Worm (Caenorhabditis elegans) whole organism, L4/young adult: Measurements from ENCODE around the gene Y48E1B.3.

Experiments
- dao-5 ChIP-seq: sonication (generic microtip); optimal IDR thresholded peaks from 2 replicates; lab custom pipeline; 2016; ENCODE audit warnings: missing genotype, missing genetic modification characterization, moderate library complexity, missing compliant biosample characterization
- him-1 ChIP-seq: sonication (generic microtip); optimal IDR thresholded peaks from 2 replicates; lab custom pipeline; 2016; ENCODE audit warnings: missing genotype, missing genetic modification reagents, missing genetic modification characterization, missing compliant biosample characterization

ce11 chrII:13590461-13590860 is 22.7 kb upstream of the Y48E1B.3 start, which contains the start of gene clec-145:
- TF ChIP-seq dao-5 (tag; lab: Kevin White, UChicago) (no peak), him-1 (tag; lab: Kevin White, UChicago) (no peak)
